Fruit fly (Drosophila melanogaster) whole organism, embryonic: ENCODE measurements around the gene east.

Experiments
- Aef1 ChIP-seq: fragments of 200-800 bp; sonication (Bioruptor generic); IDR thresholded peaks from 3 replicates; pipeline ENCODE4 v1.3.6; 2022; ENCODE audit warnings: missing biosample characterization, missing genetic modification characterization
- BEAF-32 ChIP-seq: fragments of 200-800 bp; sonication (Bioruptor generic); optimal IDR thresholded peaks from 3 replicates; lab custom pipeline; 2017; ENCODE audit warnings: missing biosample characterization, missing genetic modification characterization, mild to moderate bottlenecking, moderate library complexity, missing genetic modification reagents
- Bdp1 ChIP-seq: fragments of 200-800 bp; sonication (Bioruptor generic); optimal IDR thresholded peaks from 3 replicates; lab custom pipeline; 2016; ENCODE audit warnings: missing biosample characterization, missing genetic modification characterization
- BtbVII ChIP-seq: fragments of 200-800 bp; sonication (Bioruptor generic); optimal IDR thresholded peaks from 3 replicates; lab custom pipeline; 2017; ENCODE audit warnings: missing biosample characterization, mild to moderate bottlenecking, missing genetic modification characterization
- Bteb2 ChIP-seq: fragments of 200-800 bp; sonication (Bioruptor generic); optimal IDR thresholded peaks from 2 replicates; lab custom pipeline; 2016; ENCODE audit warnings: missing biosample characterization, missing genetic modification characterization
- CG10431 ChIP-seq: fragments of 200-800 bp; sonication (Bioruptor generic); optimal IDR thresholded peaks from 3 replicates; lab custom pipeline; 2018; ENCODE audit warnings: missing biosample characterization, mild to moderate bottlenecking, missing genetic modification characterization
- CG12744 ChIP-seq: fragments of 200-800 bp; sonication (Bioruptor generic); optimal IDR thresholded peaks from 2 replicates; lab custom pipeline; 2016; ENCODE audit warnings: missing biosample characterization, missing genetic modification characterization
- CG13123 ChIP-seq: fragments of 200-800 bp; sonication (Bioruptor generic); optimal IDR thresholded peaks from 2 replicates; lab custom pipeline; 2016; ENCODE audit warnings: missing biosample characterization, missing genetic modification characterization
- CG14441 ChIP-seq: fragments of 200-800 bp; sonication (Bioruptor generic); IDR thresholded peaks from 2 replicates; pipeline ENCODE4 v1.3.6; 2022; ENCODE audit warnings: missing biosample characterization, missing genetic modification characterization
- CG14710 ChIP-seq: fragments of 200-800 bp; sonication (Bioruptor generic); optimal IDR thresholded peaks from 3 replicates; lab custom pipeline; 2019; ENCODE audit warnings: missing biosample characterization, mild to moderate bottlenecking, missing genetic modification characterization, moderate library complexity
- CG15696 ChIP-seq: fragments of 200-800 bp; sonication (Bioruptor generic); optimal IDR thresholded peaks from 2 replicates; lab custom pipeline; 2019; ENCODE audit warnings: missing biosample characterization, mild to moderate bottlenecking, missing genetic modification characterization, moderate library complexity
- CG17361 ChIP-seq: fragments of 200-800 bp; sonication (Bioruptor generic); IDR thresholded peaks from 3 replicates; pipeline ENCODE4 v1.3.6; 2022; ENCODE audit warnings: missing biosample characterization, missing genetic modification characterization
- CG30403 ChIP-seq: fragments of 200-800 bp; sonication (Bioruptor generic); optimal IDR thresholded peaks from 3 replicates; lab custom pipeline; 2016; ENCODE audit warnings: missing biosample characterization, missing genetic modification characterization
- CG30431 ChIP-seq: fragments of 200-800 bp; sonication (Bioruptor generic); optimal IDR thresholded peaks from 2 replicates; lab custom pipeline; 2017; ENCODE audit warnings: missing biosample characterization, missing genetic modification characterization
- CG3995 ChIP-seq: fragments of 200-800 bp; sonication (Bioruptor generic); optimal IDR thresholded peaks from 3 replicates; lab custom pipeline; 2016; ENCODE audit warnings: missing biosample characterization, missing genetic modification characterization
- CG4404 ChIP-seq: fragments of 200-800 bp; sonication (Bioruptor generic); IDR thresholded peaks from 2 replicates; pipeline ENCODE4 v1.3.6; 2022; ENCODE audit warnings: missing biosample characterization, missing genetic modification characterization
- CG4854 ChIP-seq: fragments of 200-800 bp; sonication (Bioruptor generic); optimal IDR thresholded peaks from 2 replicates; lab custom pipeline; 2016; ENCODE audit warnings: missing biosample characterization, missing genetic modification characterization, inconsistent platforms
- CG6854 ChIP-seq: fragments of 200-800 bp; sonication (Bioruptor generic); optimal IDR thresholded peaks from 3 replicates; lab custom pipeline; 2017; ENCODE audit warnings: missing biosample characterization, mild to moderate bottlenecking, missing genetic modification characterization
- CG7357 ChIP-seq: fragments of 200-800 bp; sonication (Bioruptor generic); IDR thresholded peaks from 3 replicates; pipeline ENCODE4 v1.3.6; 2022; ENCODE audit warnings: missing biosample characterization, missing genetic modification characterization
- CG7556 ChIP-seq: fragments of 200-800 bp; sonication (Bioruptor generic); optimal IDR thresholded peaks from 2 replicates; lab custom pipeline; 2017; ENCODE audit warnings: missing biosample characterization, mild to moderate bottlenecking, missing genetic modification characterization
- CG8359 ChIP-seq: fragments of 200-800 bp; sonication (Bioruptor generic); optimal IDR thresholded peaks from 2 replicates; lab custom pipeline; 2017; ENCODE audit warnings: missing biosample characterization, mild to moderate bottlenecking, missing genetic modification characterization, borderline replicate concordance
- CG8765 ChIP-seq: fragments of 200-800 bp; sonication (Bioruptor generic); IDR thresholded peaks from 2 replicates; pipeline ENCODE4 v1.3.6; 2022; ENCODE audit warnings: missing biosample characterization, missing genetic modification characterization
- Dek ChIP-seq: fragments of 200-800 bp; sonication (Bioruptor generic); optimal IDR thresholded peaks from 3 replicates; lab custom pipeline; 2019; ENCODE audit warnings: missing biosample characterization, mild to moderate bottlenecking, missing genetic modification characterization, moderate library complexity
- Drgx ChIP-seq: fragments of 200-800 bp; sonication (Bioruptor generic); IDR thresholded peaks from 2 replicates; pipeline ENCODE4 v1.3.6; 2022; ENCODE audit warnings: missing biosample characterization, missing genetic modification characterization
- HHEX ChIP-seq: fragments of 200-800 bp; sonication (Bioruptor generic); optimal IDR thresholded peaks from 3 replicates; lab custom pipeline; 2017; ENCODE audit warnings: missing biosample characterization, mild to moderate bottlenecking, missing genetic modification characterization, missing genetic modification reagents
- MESR4 ChIP-seq: fragments of 200-800 bp; sonication (Bioruptor generic); optimal IDR thresholded peaks from 2 replicates; lab custom pipeline; 2018; ENCODE audit warnings: missing biosample characterization, mild to moderate bottlenecking, missing genetic modification characterization, moderate library complexity
- Med ChIP-seq: fragments of 200-800 bp; sonication (Bioruptor generic); peaks from one replicate; lab custom pipeline; 2016; ENCODE audit warnings: missing biosample characterization, missing genetic modification characterization, mild to moderate bottlenecking, inconsistent platforms, moderate library complexity
- Mrtf ChIP-seq: fragments of 200-800 bp; sonication (Bioruptor generic); IDR thresholded peaks from 3 replicates; pipeline ENCODE4 v1.3.6; 2022; ENCODE audit warnings: missing biosample characterization, missing genetic modification characterization
- Ssrp ChIP-seq: fragments of 200-800 bp; sonication (Bioruptor generic); optimal IDR thresholded peaks from 2 replicates; lab custom pipeline; 2018; ENCODE audit warnings: missing biosample characterization, mild to moderate bottlenecking, missing genetic modification characterization, moderate library complexity
- TFAM ChIP-seq: fragments of 200-800 bp; sonication (Bioruptor generic); optimal IDR thresholded peaks from 2 replicates; lab custom pipeline; 2017; ENCODE audit warnings: missing biosample characterization, missing genetic modification characterization, inconsistent platforms
- Usf ChIP-seq: fragments of 200-800 bp; sonication (Bioruptor generic); optimal IDR thresholded peaks from 2 replicates; lab custom pipeline; 2017; ENCODE audit warnings: missing genotype, missing biosample characterization, missing genetic modification characterization
- Vsx1 ChIP-seq: fragments of 200-800 bp; sonication (Bioruptor generic); optimal IDR thresholded peaks from 2 replicates; lab custom pipeline; 2017; ENCODE audit warnings: missing biosample characterization, mild to moderate bottlenecking, missing genetic modification characterization, missing genetic modification reagents
- ac ChIP-seq: fragments of 200-800 bp; sonication (Bioruptor generic); optimal IDR thresholded peaks from 3 replicates; lab custom pipeline; 2017; ENCODE audit warnings: missing biosample characterization, mild to moderate bottlenecking, missing genetic modification characterization
- ato ChIP-seq: fragments of 200-800 bp; sonication (Bioruptor generic); IDR thresholded peaks from 2 replicates; pipeline ENCODE4 v1.3.6; 2022; ENCODE audit warnings: missing biosample characterization, missing genetic modification characterization; ENCODE audit not compliant: partially characterized antibody
- corto ChIP-seq: fragments of 200-800 bp; sonication (Bioruptor generic); optimal IDR thresholded peaks from 2 replicates; lab custom pipeline; 2016; ENCODE audit warnings: missing biosample characterization, mild to moderate bottlenecking, missing genetic modification characterization, moderate library complexity
- dmrt99B ChIP-seq: fragments of 200-800 bp; sonication (Bioruptor generic); optimal IDR thresholded peaks from 2 replicates; lab custom pipeline; 2018; ENCODE audit warnings: missing biosample characterization, mild to moderate bottlenecking, missing genetic modification characterization, moderate library complexity
- en ChIP-seq: fragments of 200-800 bp; sonication (Bioruptor generic); optimal IDR thresholded peaks from 2 replicates; lab custom pipeline; 2016; ENCODE audit warnings: missing biosample characterization, missing genetic modification characterization
- fru ChIP-seq: fragments of >200 bp; optimal IDR thresholded peaks from 2 replicates; lab custom pipeline; 2017
- hb ChIP-seq: fragments of 200-800 bp; sonication (Bioruptor generic); IDR thresholded peaks from 3 replicates; pipeline ENCODE4 v1.3.6; 2022; ENCODE audit warnings: missing biosample characterization, missing genetic modification characterization; ENCODE audit not compliant: partially characterized antibody
- hkb ChIP-seq, 2 experiments: fragments of 200-800 bp in 1 of 2; fragments of >200 bp in 1 of 2; sonication (Bioruptor generic) in 1 of 2; IDR thresholded peaks in 1 of 2; optimal IDR thresholded peaks in 1 of 2; 2 replicates each; pipeline versions ENCODE4 v1.3.6 to Lab custom; 2017 to 2022; ENCODE audit warnings: missing biosample characterization in 1 of 2, missing genetic modification characterization in 1 of 2
- jumu ChIP-seq: fragments of 200-800 bp; sonication (Bioruptor generic); optimal IDR thresholded peaks from 3 replicates; lab custom pipeline; 2016; ENCODE audit warnings: missing biosample characterization, missing genetic modification characterization
- lab ChIP-seq: fragments of 200-800 bp; sonication (Bioruptor generic); optimal IDR thresholded peaks from 3 replicates; lab custom pipeline; 2017; ENCODE audit warnings: missing biosample characterization, missing genetic modification characterization, mild to moderate bottlenecking, moderate library complexity, missing genetic modification reagents
- org-1 ChIP-seq: fragments of 200-800 bp; sonication (Bioruptor generic); optimal IDR thresholded peaks from 2 replicates; lab custom pipeline; 2017; ENCODE audit warnings: missing biosample characterization, missing genetic modification characterization
- pzg ChIP-seq: fragments of 200-800 bp; sonication (Bioruptor generic); optimal IDR thresholded peaks from 3 replicates; lab custom pipeline; 2018; ENCODE audit warnings: missing biosample characterization, mild to moderate bottlenecking, missing genetic modification characterization, moderate library complexity
- sens-2 ChIP-seq: fragments of 200-800 bp; sonication (Bioruptor generic); IDR thresholded peaks from 2 replicates; pipeline ENCODE4 v1.3.6; 2022; ENCODE audit warnings: missing biosample characterization, missing genetic modification characterization
- sqz ChIP-seq: fragments of 200-800 bp; sonication (Bioruptor generic); optimal IDR thresholded peaks from 3 replicates; lab custom pipeline; 2018; ENCODE audit warnings: missing biosample characterization, mild to moderate bottlenecking, missing genetic modification characterization
- tap ChIP-seq: fragments of 200-800 bp; optimal IDR thresholded peaks from 3 replicates; lab custom pipeline; 2019; ENCODE audit warnings: missing biosample characterization, mild to moderate bottlenecking, missing genetic modification characterization, moderate library complexity
- tgo ChIP-seq: fragments of 200-800 bp; sonication (Bioruptor generic); IDR thresholded peaks from 3 replicates; pipeline ENCODE4 v1.3.6; 2022; ENCODE audit warnings: missing biosample characterization, missing genetic modification characterization
- tll ChIP-seq, 2 experiments: fragments of 200-800 bp in 1 of 2; fragments of >200 bp in 1 of 2; sonication (Bioruptor generic) in 1 of 2; optimal IDR thresholded peaks; 2 replicates each; lab custom pipeline; 2017 to 2019; ENCODE audit warnings: missing biosample characterization in 2 of 2, missing genetic modification characterization in 2 of 2, mild to moderate bottlenecking in 1 of 2, moderate library complexity in 1 of 2

east gene

dm6 chrX:1963591-1964216 lies 47.0 kb upstream of the east start (continued):
- peak; percentile 70 for TF ChIP-seq Usf (GFP tag; lab: Kevin White, UChicago)
- TF ChIP-seq Ssrp (tag; lab: Kevin White, UChicago), result peak; percentile 93
- peak; percentile 92 for TF ChIP-seq CG7556 (GFP tag; lab: Kevin White, UChicago)
- peak; percentile 90 for TF ChIP-seq CG10431 (GFP tag; lab: Kevin White, UChicago)
- peak; percentile 82 for TF ChIP-seq CG12744 (GFP tag; lab: Kevin White, UChicago)
- peak; percentile 8 for TF ChIP-seq pzg (GFP tag; lab: Kevin White, UChicago)
- TF ChIP-seq Dek (tag; lab: Kevin White, UChicago), result peak; percentile 92
- no peak for TF ChIP-seq ato (GFP tag; lab: Robert Waterston, UW)
- peak; percentile 63 for TF ChIP-seq CG8765 (GFP tag; lab: Robert Waterston, UW)
- peak; percentile 87 for TF ChIP-seq Bteb2 (GFP tag; lab: Kevin White, UChicago)
- TF ChIP-seq lab (GFP tag; lab: Kevin White, UChicago), result peak; percentile 96
- TF ChIP-seq ac (GFP tag; lab: Kevin White, UChicago), result no peak
- TF ChIP-seq CG15696, result peak; percentile 63
- peak; percentile 79 for TF ChIP-seq TFAM
- peak; percentile 89 for TF ChIP-seq CG7357
- peak; percentile 80 for TF ChIP-seq Bdp1
- no peak for TF ChIP-seq corto
- peak; percentile 89 for TF ChIP-seq Vsx1 (GFP tag; lab: Kevin White, UChicago)
- peak; percentile 91 for TF ChIP-seq BtbVII
- TF ChIP-seq CG14710 (tag; lab: Kevin White, UChicago), result peak; percentile 74
- peak; percentile 33 for TF ChIP-seq MESR4 (GFP tag; lab: Kevin White, UChicago)
- peak; percentile 95 for TF ChIP-seq sens-2 (GFP tag; lab: Robert Waterston, UW)
- no peak for TF ChIP-seq BEAF-32 (GFP tag; lab: Kevin White, UChicago)
- TF ChIP-seq HHEX, result peak; percentile 93
- TF ChIP-seq jumu (GFP tag; lab: Kevin White, UChicago), result peak; percentile 91
- peak; percentile 64 for TF ChIP-seq CG3995 (GFP tag; lab: Kevin White, UChicago)
- TF ChIP-seq tap (tag; lab: Kevin White, UChicago), result peak; percentile 91
- peak; percentile 97 for TF ChIP-seq Mrtf (GFP tag; lab: Robert Waterston, UW)
- TF ChIP-seq tll (GFP tag; optimal IDR thresholded peaks at IDR 0.05; lab: Kevin White, UChicago), result no peak
- no peak for TF ChIP-seq hkb (optimal IDR thresholded peaks at IDR 0.05; lab: Kevin White, UChicago)
- TF ChIP-seq hkb (GFP tag; IDR thresholded peaks at IDR 0.05; lab: Robert Waterston, UW), result peak; percentile 96
- no peak for TF ChIP-seq fru (lab: Kevin White, UChicago)
- TF ChIP-seq CG30403 (GFP tag; lab: Kevin White, UChicago), result peak; percentile 94
- TF ChIP-seq CG8359, result peak; percentile 81
- TF ChIP-seq CG30431 (GFP tag; lab: Kevin White, UChicago), result peak; percentile 92
- peak; percentile 85 for TF ChIP-seq en (GFP tag; lab: Kevin White, UChicago)
- TF ChIP-seq CG4854 (GFP tag; lab: Kevin White, UChicago), result peak; percentile 87
- peak; percentile 94 for TF ChIP-seq tgo (GFP tag; lab: Robert Waterston, UW)
- TF ChIP-seq dmrt99B, result peak; percentile 98
- no peak for TF ChIP-seq hb (GFP tag; lab: Robert Waterston, UW)
- peak; percentile 84 for TF ChIP-seq CG6854 (GFP tag; lab: Kevin White, UChicago)
- TF ChIP-seq Drgx (GFP tag; lab: Robert Waterston, UW), result peak; percentile 97
- peak; percentile 81 for TF ChIP-seq CG4404 (GFP tag; lab: Robert Waterston, UW)
- peak; percentile 97 for TF ChIP-seq Aef1 (GFP tag; lab: Robert Waterston, UW)
- peak; percentile 89 for TF ChIP-seq CG17361 (GFP tag; lab: Robert Waterston, UW)
- peak; percentile 97 for TF ChIP-seq sqz
- peak; percentile 97 for TF ChIP-seq CG14441 (GFP tag; lab: Robert Waterston, UW)
- TF ChIP-seq org-1 (GFP tag; lab: Kevin White, UChicago), result peak; percentile 91
- TF ChIP-seq CG13123 (GFP tag; lab: Kevin White, UChicago), result peak; percentile 86
- peak; percentile 99 for TF ChIP-seq Med
